Fruit fly (Drosophila melanogaster) whole organism, embryonic: ENCODE results near the gene CG33773.

Experiments
- ATbp ChIP-seq: fragments of 200-800 bp; sonication (Bioruptor generic); optimal IDR thresholded peaks from 2 replicates; lab custom pipeline; 2017; ENCODE audit warnings: missing biosample characterization, mild to moderate bottlenecking, missing genetic modification characterization, missing genetic modification reagents
- BEAF-32 ChIP-seq: fragments of 200-800 bp; sonication (Bioruptor generic); optimal IDR thresholded peaks from 3 replicates; lab custom pipeline; 2017; ENCODE audit warnings: missing biosample characterization, missing genetic modification characterization, mild to moderate bottlenecking, moderate library complexity, missing genetic modification reagents
- CG10267 ChIP-seq: fragments of 200-800 bp; sonication (Bioruptor generic); optimal IDR thresholded peaks from 2 replicates; lab custom pipeline; 2018; ENCODE audit warnings: missing biosample characterization, mild to moderate bottlenecking, missing genetic modification characterization, moderate library complexity
- CG12391 ChIP-seq: fragments of 200-800 bp; sonication (Bioruptor generic); optimal IDR thresholded peaks from 3 replicates; lab custom pipeline; 2018; ENCODE audit warnings: missing biosample characterization, mild to moderate bottlenecking, missing genetic modification characterization, moderate library complexity
- CG13296 ChIP-seq: fragments of 200-800 bp; sonication (Bioruptor generic); optimal IDR thresholded peaks from 3 replicates; lab custom pipeline; 2018; ENCODE audit warnings: missing biosample characterization, mild to moderate bottlenecking, missing genetic modification characterization
- CG14014 ChIP-seq: fragments of 200-800 bp; sonication (Bioruptor generic); IDR thresholded peaks from 2 replicates; pipeline ENCODE4 v1.3.6; 2022; ENCODE audit warnings: missing biosample characterization, missing genetic modification characterization
- CG15479 ChIP-seq: fragments of 200-800 bp; sonication (Bioruptor generic); optimal IDR thresholded peaks from 3 replicates; lab custom pipeline; 2019; ENCODE audit warnings: missing biosample characterization, mild to moderate bottlenecking, missing genetic modification characterization, moderate library complexity
- CG17359 ChIP-seq: fragments of 200-800 bp; sonication (Bioruptor generic); optimal IDR thresholded peaks from 3 replicates; lab custom pipeline; 2018; ENCODE audit warnings: missing biosample characterization, mild to moderate bottlenecking, missing genetic modification characterization, moderate library complexity
- CG17612 ChIP-seq: fragments of 200-800 bp; sonication (Bioruptor generic); IDR thresholded peaks from 2 replicates; pipeline ENCODE4 v1.3.6; 2022; ENCODE audit warnings: missing biosample characterization, missing genetic modification characterization
- CG3995 ChIP-seq: fragments of 200-800 bp; sonication (Bioruptor generic); optimal IDR thresholded peaks from 3 replicates; lab custom pipeline; 2016; ENCODE audit warnings: missing biosample characterization, missing genetic modification characterization
- CG6689 ChIP-seq: fragments of 200-800 bp; sonication (Bioruptor generic); IDR thresholded peaks from 2 replicates; pipeline ENCODE4 v1.3.6; 2022; ENCODE audit warnings: missing biosample characterization, missing genetic modification characterization
- CG8281 ChIP-seq: fragments of 200-800 bp; sonication (Bioruptor generic); optimal IDR thresholded peaks from 2 replicates; lab custom pipeline; 2018; ENCODE audit warnings: missing biosample characterization, mild to moderate bottlenecking, missing genetic modification characterization, moderate library complexity
- CG8290 ChIP-seq, 3 experiments: fragments of 200-800 bp; sonication (Bioruptor generic); optimal IDR thresholded peaks; 2 replicates each; lab custom pipeline; 2016 to 2019; ENCODE audit warnings: missing biosample characterization in 3 of 3, missing genetic modification characterization in 3 of 3, mild to moderate bottlenecking in 2 of 3, moderate library complexity in 1 of 3
- CG9797 ChIP-seq: fragments of 200-800 bp; sonication (Bioruptor generic); optimal IDR thresholded peaks from 3 replicates; lab custom pipeline; 2018; ENCODE audit warnings: missing biosample characterization, mild to moderate bottlenecking, missing genetic modification characterization
- Chrac-16 ChIP-seq: fragments of 200-800 bp; sonication (Bioruptor generic); optimal IDR thresholded peaks from 3 replicates; lab custom pipeline; 2016; ENCODE audit warnings: missing biosample characterization, missing genetic modification characterization
- D ChIP-seq, 2 experiments: fragments of 200-800 bp in 1 of 2; fragments of >200 bp in 1 of 2; sonication (Bioruptor generic) in 1 of 2; optimal IDR thresholded peaks; 2 replicates in 1 of 2; 3 replicates in 1 of 2; lab custom pipeline; 2017; ENCODE audit warnings: mild to moderate bottlenecking in 1 of 2, missing biosample characterization in 1 of 2, missing genetic modification characterization in 1 of 2, missing genetic modification reagents in 1 of 2
- Dbx ChIP-seq: fragments of 200-800 bp; sonication (Bioruptor generic); IDR thresholded peaks from 3 replicates; pipeline ENCODE4 v1.3.6; 2022; ENCODE audit warnings: missing biosample characterization, missing genetic modification characterization
- Dek ChIP-seq: fragments of 200-800 bp; sonication (Bioruptor generic); optimal IDR thresholded peaks from 3 replicates; lab custom pipeline; 2019; ENCODE audit warnings: missing biosample characterization, mild to moderate bottlenecking, missing genetic modification characterization, moderate library complexity
- Dref ChIP-seq: fragments of 200-800 bp; sonication (Bioruptor generic); IDR thresholded peaks from 2 replicates; pipeline ENCODE4 v1.3.6; 2022; ENCODE audit warnings: missing biosample characterization, missing genetic modification characterization
- Hey ChIP-seq: fragments of 200-800 bp; sonication (Bioruptor generic); optimal IDR thresholded peaks from 3 replicates; lab custom pipeline; 2018; ENCODE audit warnings: missing biosample characterization, mild to moderate bottlenecking, missing genetic modification characterization
- Hr51 ChIP-seq, 2 experiments: fragments of 200-800 bp; sonication (Bioruptor generic); optimal IDR thresholded peaks; 2 replicates in 1 of 2; 3 replicates in 1 of 2; lab custom pipeline; 2016 to 2018; ENCODE audit warnings: missing biosample characterization in 2 of 2, missing genetic modification characterization in 2 of 2, mild to moderate bottlenecking in 1 of 2, moderate library complexity in 1 of 2
- Jarid2 ChIP-seq: fragments of 200-800 bp; sonication (Bioruptor generic); optimal IDR thresholded peaks from 3 replicates; lab custom pipeline; 2017; ENCODE audit warnings: mild to moderate bottlenecking, missing biosample characterization, missing genetic modification reagents, missing genetic modification characterization
- Kr ChIP-seq: fragments of 200-800 bp; sonication (Bioruptor generic); optimal IDR thresholded peaks from 2 replicates; lab custom pipeline; 2017; ENCODE audit warnings: missing biosample characterization, mild to moderate bottlenecking, missing genetic modification characterization
- Meics ChIP-seq: fragments of 200-800 bp; sonication (Bioruptor generic); optimal IDR thresholded peaks from 2 replicates; lab custom pipeline; 2017; ENCODE audit warnings: missing biosample characterization, mild to moderate bottlenecking, missing genetic modification characterization
- NC2α ChIP-seq: fragments of 200-800 bp; sonication (Bioruptor generic); optimal IDR thresholded peaks from 2 replicates; lab custom pipeline; 2016; ENCODE audit warnings: missing biosample characterization, missing genetic modification characterization
- Oli ChIP-seq: fragments of 200-800 bp; sonication (Bioruptor generic); optimal IDR thresholded peaks from 2 replicates; lab custom pipeline; 2018; ENCODE audit warnings: missing biosample characterization, mild to moderate bottlenecking, missing genetic modification characterization, moderate library complexity
- Optix ChIP-seq: fragments of 200-800 bp; sonication (Bioruptor generic); IDR thresholded peaks from 3 replicates; pipeline ENCODE4 v1.3.6; 2022; ENCODE audit warnings: missing biosample characterization, missing genetic modification characterization
- Sin3A ChIP-seq: fragments of >200 bp; optimal IDR thresholded peaks from 2 replicates; lab custom pipeline; 2018
- Sry-δ ChIP-seq: fragments of 200-800 bp; sonication (Bioruptor generic); optimal IDR thresholded peaks from 2 replicates; lab custom pipeline; 2016; ENCODE audit warnings: missing biosample characterization, missing genetic modification characterization
- Taf1 ChIP-seq: fragments of 200-800 bp; sonication (Bioruptor generic); IDR thresholded peaks from 2 replicates; pipeline ENCODE4 v1.3.6; 2022; ENCODE audit warnings: missing biosample characterization, missing genetic modification characterization
- Xrp1 ChIP-seq: fragments of 200-800 bp; sonication (Bioruptor generic); IDR thresholded peaks from 2 replicates; pipeline ENCODE4 v1.3.6; 2022; ENCODE audit warnings: missing biosample characterization, missing genetic modification characterization
- cato ChIP-seq: fragments of 200-800 bp; sonication (Bioruptor generic); optimal IDR thresholded peaks from 2 replicates; lab custom pipeline; 2016; ENCODE audit warnings: missing biosample characterization, missing genetic modification characterization, borderline replicate concordance
- da ChIP-seq: fragments of 200-800 bp; sonication (Bioruptor generic); optimal IDR thresholded peaks from 2 replicates; lab custom pipeline; 2016; ENCODE audit warnings: missing biosample characterization, missing genetic modification characterization
- danr ChIP-seq: fragments of 200-800 bp; sonication (Bioruptor generic); IDR thresholded peaks from 2 replicates; pipeline ENCODE4 v1.3.6; 2022; ENCODE audit warnings: missing biosample characterization, missing genetic modification characterization
- disco-r ChIP-seq: fragments of 200-800 bp; sonication (Bioruptor generic); optimal IDR thresholded peaks from 2 replicates; lab custom pipeline; 2016; ENCODE audit warnings: missing biosample characterization, missing genetic modification characterization
- fru ChIP-seq: fragments of >200 bp; optimal IDR thresholded peaks from 2 replicates; lab custom pipeline; 2017
- grau ChIP-seq: fragments of 200-800 bp; optimal IDR thresholded peaks from 3 replicates; lab custom pipeline; 2019; ENCODE audit warnings: missing biosample characterization, mild to moderate bottlenecking, missing genetic modification characterization, moderate library complexity
- hkb ChIP-seq, 2 experiments: fragments of 200-800 bp in 1 of 2; fragments of >200 bp in 1 of 2; sonication (Bioruptor generic) in 1 of 2; IDR thresholded peaks in 1 of 2; optimal IDR thresholded peaks in 1 of 2; 2 replicates each; pipeline versions ENCODE4 v1.3.6 to Lab custom; 2017 to 2022; ENCODE audit warnings: missing biosample characterization in 1 of 2, missing genetic modification characterization in 1 of 2
- kay ChIP-seq: fragments of 200-800 bp; sonication (Bioruptor generic); optimal IDR thresholded peaks from 2 replicates; lab custom pipeline; 2016; ENCODE audit warnings: missing biosample characterization, missing genetic modification characterization
- ken ChIP-seq: fragments of 200-800 bp; sonication (Bioruptor generic); IDR thresholded peaks from 3 replicates; pipeline ENCODE4 v1.3.6; 2022; ENCODE audit warnings: missing biosample characterization, missing genetic modification characterization
- peb ChIP-seq: fragments of 200-800 bp; sonication (Bioruptor generic); IDR thresholded peaks from 2 replicates; pipeline ENCODE4 v1.3.6; 2022; ENCODE audit warnings: missing biosample characterization, missing genetic modification characterization
- prd ChIP-seq, 3 experiments: fragments of >200 bp in 2 of 3; fragments of 200-800 bp in 1 of 3; sonication (Bioruptor generic) in 1 of 3; optimal IDR thresholded peaks in 2 of 3; IDR thresholded peaks in 1 of 3; 2 replicates in 2 of 3; 3 replicates in 1 of 3; pipeline versions ENCODE4 v1.3.6 to Lab custom; 2017 to 2022; ENCODE audit warnings: missing biosample characterization in 1 of 3, missing genetic modification characterization in 1 of 3
- rib ChIP-seq: fragments of 200-800 bp; sonication (Bioruptor generic); IDR thresholded peaks from 2 replicates; pipeline ENCODE4 v1.3.6; 2022; ENCODE audit warnings: missing biosample characterization, missing genetic modification characterization
- sima ChIP-seq: fragments of 200-800 bp; sonication (Bioruptor generic); optimal IDR thresholded peaks from 2 replicates; lab custom pipeline; 2016; ENCODE audit warnings: missing biosample characterization, missing genetic modification characterization
- slp2 ChIP-seq: fragments of 200-800 bp; sonication (Bioruptor generic); optimal IDR thresholded peaks from 2 replicates; lab custom pipeline; 2016; ENCODE audit warnings: missing biosample characterization, missing genetic modification characterization
- sna ChIP-seq: fragments of 200-800 bp; sonication (Bioruptor generic); IDR thresholded peaks from 2 replicates; pipeline ENCODE4 v1.3.6; 2022; ENCODE audit warnings: missing biosample characterization, missing genetic modification characterization; ENCODE audit not compliant: partially characterized antibody
- sr ChIP-seq: fragments of 200-800 bp; sonication (Bioruptor generic); IDR thresholded peaks from 3 replicates; pipeline ENCODE4 v1.3.6; 2022; ENCODE audit warnings: missing biosample characterization, missing genetic modification characterization

CG33773 gene

DNA sequence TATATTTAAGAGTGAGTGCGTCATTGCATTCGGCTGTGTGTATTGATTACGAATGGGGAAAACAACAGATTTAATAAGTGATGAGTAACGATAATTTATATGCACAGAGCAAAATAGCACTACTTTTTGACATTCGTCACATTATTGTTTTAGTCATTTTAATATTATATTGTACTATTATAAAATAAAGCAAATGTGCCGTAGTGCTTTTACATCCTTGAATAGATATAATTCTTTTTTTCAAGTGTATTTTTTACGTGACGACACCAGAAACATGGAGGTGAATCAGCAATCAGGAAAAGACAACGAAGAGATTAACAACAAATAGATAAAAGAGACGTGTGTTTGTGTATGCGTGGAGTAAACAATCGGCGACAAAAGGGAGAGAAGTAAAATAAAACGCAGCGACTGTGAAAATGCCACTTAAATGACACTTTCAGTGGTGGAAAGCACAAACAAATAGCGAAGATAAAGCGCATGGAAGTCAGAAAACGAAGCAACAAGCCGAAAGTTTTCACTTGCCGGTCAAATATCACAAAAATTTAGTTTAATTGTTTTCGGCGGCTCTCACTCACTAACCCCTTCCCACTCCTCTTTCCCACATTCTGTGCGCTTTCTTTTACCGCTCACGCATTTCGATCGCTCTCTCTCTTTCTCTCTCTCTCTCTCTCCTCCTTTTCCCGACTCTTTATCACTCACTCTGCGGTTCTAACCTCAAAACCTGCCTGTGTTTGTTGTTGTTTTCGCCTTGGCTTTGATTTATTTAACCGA is 24.1 kb downstream of the CG33773 start (continued):
- TF ChIP-seq slp2 (GFP tag; lab: Kevin White, UChicago): no peak
- TF ChIP-seq Meics (GFP tag; lab: Kevin White, UChicago): peak; percentile 69
- TF ChIP-seq Hey (tag; lab: Kevin White, UChicago): no peak
- TF ChIP-seq D (optimal IDR thresholded peaks at IDR 0.05; lab: Kevin White, UChicago): no peak
- TF ChIP-seq D (GFP tag; optimal IDR thresholded peaks at IDR 0.05; lab: Kevin White, UChicago): peak; percentile 84
- peak; percentile 72 for TF ChIP-seq Taf1 (GFP tag; lab: Robert Waterston, UW)
- TF ChIP-seq grau (tag; lab: Kevin White, UChicago): peak; percentile 81
- no peak for TF ChIP-seq sna (GFP tag; lab: Robert Waterston, UW)
- TF ChIP-seq kay (GFP tag; lab: Kevin White, UChicago): peak; percentile 90
- no peak for TF ChIP-seq prd (optimal IDR thresholded peaks at IDR 0.05; lab: Kevin White, UChicago)
- TF ChIP-seq prd (GFP tag; IDR thresholded peaks at IDR 0.05; lab: Robert Waterston, UW): peak; percentile 89
- TF ChIP-seq da (GFP tag; lab: Kevin White, UChicago): no peak
- TF ChIP-seq Sry-δ (GFP tag; lab: Kevin White, UChicago): no peak
- peak; percentile 10 for TF ChIP-seq Jarid2 (GFP tag; lab: Kevin White, UChicago)
- TF ChIP-seq hkb (optimal IDR thresholded peaks at IDR 0.05; lab: Kevin White, UChicago): no peak
- TF ChIP-seq hkb (GFP tag; IDR thresholded peaks at IDR 0.05; lab: Robert Waterston, UW): peak; percentile 84
- peak; percentile 60 for TF ChIP-seq CG13296 (GFP tag; lab: Kevin White, UChicago)
- no peak for TF ChIP-seq disco-r (GFP tag; lab: Kevin White, UChicago)
- peak; percentile 42 for TF ChIP-seq CG3995 (GFP tag; lab: Kevin White, UChicago)
- peak; percentile 56; the same call in 1 of the 2 replicates for TF ChIP-seq CG17612
- TF ChIP-seq CG14014: peak; percentile 70
- TF ChIP-seq Kr: peak; percentile 74
- peak; percentile 85 for TF ChIP-seq CG12391 (tag; lab: Kevin White, UChicago)
- TF ChIP-seq Dref (GFP tag; lab: Robert Waterston, UW): no peak
- TF ChIP-seq cato (GFP tag; lab: Kevin White, UChicago): peak; percentile 52
- peak; percentile 86 for TF ChIP-seq CG6689
- no peak for TF ChIP-seq NC2α (GFP tag; lab: Kevin White, UChicago)
- TF ChIP-seq Xrp1 (GFP tag; lab: Robert Waterston, UW): peak; percentile 88
- no peak; the same call in 2 of the 3 replicates for TF ChIP-seq sr (GFP tag; lab: Robert Waterston, UW)
- TF ChIP-seq rib (GFP tag; lab: Robert Waterston, UW): peak; percentile 61; the same call in 1 of the 2 replicates
- TF ChIP-seq CG8281 (tag; lab: Kevin White, UChicago): peak; percentile 55
- TF ChIP-seq Hr51 (GFP tag; optimal IDR thresholded peaks at IDR 0.05; lab: Kevin White, UChicago): peak in 1 of 2 experiments; percentile 85
- peak; percentile 48; the same call in 1 of the 3 replicates for TF ChIP-seq Dbx (GFP tag; lab: Robert Waterston, UW)
- TF ChIP-seq CG15479 (GFP tag; lab: Kevin White, UChicago): no peak
- peak; percentile 59 for TF ChIP-seq CG8290 (GFP tag; optimal IDR thresholded peaks at IDR 0.05; lab: Kevin White, UChicago)
- peak in 1 of 2 experiments; percentile 18 for TF ChIP-seq CG8290 (tag; optimal IDR thresholded peaks at IDR 0.05; lab: Kevin White, UChicago)
- TF ChIP-seq fru (lab: Kevin White, UChicago): no peak
- TF ChIP-seq peb (GFP tag; lab: Robert Waterston, UW): peak; percentile 51
- TF ChIP-seq sima (GFP tag; lab: Kevin White, UChicago): no peak
- TF ChIP-seq ATbp (GFP tag; lab: Kevin White, UChicago): peak; percentile 88
- TF ChIP-seq BEAF-32 (GFP tag; lab: Kevin White, UChicago): no peak
- TF ChIP-seq Oli (tag; lab: Kevin White, UChicago): peak; percentile 86
- TF ChIP-seq CG10267 (tag; lab: Kevin White, UChicago): peak; percentile 81
- TF ChIP-seq CG9797 (GFP tag; lab: Kevin White, UChicago): no peak
- peak; percentile 66; the same call in 1 of the 2 replicates for TF ChIP-seq danr (GFP tag; lab: Robert Waterston, UW)
- TF ChIP-seq Sin3A: no peak
- peak; percentile 73; the same call in 2 of the 3 replicates for TF ChIP-seq ken (GFP tag; lab: Robert Waterston, UW)
- TF ChIP-seq Optix (GFP tag; lab: Robert Waterston, UW): no peak
- TF ChIP-seq Dek (tag; lab: Kevin White, UChicago): peak; percentile 70
- TF ChIP-seq Chrac-16 (GFP tag; lab: Kevin White, UChicago): peak; percentile 71
- TF ChIP-seq CG17359 (tag; lab: Kevin White, UChicago): peak; percentile 92
